Fruit fly (Drosophila melanogaster): Measurements from ENCODE around the gene Tmtc1.

Gene Tmtc1

DNA sequence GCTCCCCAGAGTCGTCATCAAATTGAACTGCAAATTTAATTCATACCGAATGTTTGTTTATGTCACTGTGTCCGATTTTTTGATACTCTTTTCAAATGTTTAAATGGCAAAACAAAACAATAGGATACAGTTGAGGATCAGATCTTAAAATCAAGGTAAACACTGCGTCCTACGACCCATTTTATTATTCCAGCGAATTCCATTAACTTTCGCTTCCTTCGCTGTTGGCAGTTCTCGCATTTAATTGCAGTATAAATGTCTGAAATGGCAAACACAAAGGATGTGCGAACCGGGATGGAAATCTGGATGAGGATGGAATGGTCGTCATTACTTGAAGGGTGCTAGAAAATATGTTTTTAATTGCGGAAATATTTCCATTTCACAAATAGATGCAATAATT lies 25.2 kb upstream of the Tmtc1 start, which contains the start of gene CG33125:
CG33125 (minus strand) TSS at position 101 of the 400 bp plus-strand sequence.
- no peak for TF ChIP-seq Gug (GFP tag; IDR thresholded peaks at IDR 0.05)
- no peak for TF ChIP-seq Met (GFP tag; optimal IDR thresholded peaks at IDR 0.05)

DNA sequence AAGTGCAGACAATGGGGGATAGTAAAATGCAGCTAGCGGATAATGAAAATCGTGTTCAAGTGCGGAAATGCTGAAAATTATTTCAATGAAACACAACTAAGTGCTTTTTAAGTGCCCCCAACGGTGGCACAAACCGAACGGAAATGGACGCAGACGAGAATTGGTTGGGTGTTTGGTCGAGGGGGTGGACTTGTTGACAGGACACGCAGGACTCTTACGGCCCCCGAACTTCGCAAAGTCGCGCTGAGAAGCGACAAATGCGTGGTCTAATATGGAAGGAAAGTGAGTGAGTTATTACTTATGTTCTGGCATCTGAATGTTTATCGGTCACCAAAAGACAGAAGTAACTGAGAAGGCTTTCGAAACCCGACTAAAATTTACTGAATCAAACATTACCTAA lies 24.8 kb upstream of the Tmtc1 start, which contains the start of gene Prosbeta4R1:
Prosbeta4R1 (plus strand) TSS at position 301 of the 400 bp plus-strand sequence.
- TF ChIP-seq svp (GFP tag) (peak; percentile 6), Hr4 (GFP tag; optimal IDR thresholded peaks at IDR 0.05) (no peak)

DNA sequence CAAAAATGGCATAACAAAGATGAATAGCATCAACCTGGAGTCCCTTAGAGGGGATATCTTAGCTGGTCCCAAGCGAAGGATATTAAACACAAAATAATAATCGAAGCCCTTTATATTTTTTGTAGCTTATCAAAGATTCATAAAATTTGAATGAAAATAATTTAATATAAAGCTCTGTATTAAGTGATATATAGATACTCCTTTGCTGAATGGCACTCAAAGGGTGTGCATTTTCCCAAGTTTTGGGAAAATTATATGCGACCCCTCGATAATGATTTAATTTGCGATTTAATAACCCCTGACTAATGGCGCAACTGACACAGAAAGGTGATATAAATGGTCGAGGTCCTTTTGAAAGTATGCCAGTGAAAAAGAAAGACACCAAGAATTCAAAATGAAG lies 23.8 kb upstream of the Tmtc1 start, which contains the start of gene Or23a:
Or23a (plus strand) TSS at position 301 of the 400 bp plus-strand sequence.
- TF ChIP-seq acj6 (GFP tag; optimal IDR thresholded peaks at IDR 0.05) (no peak), Hr38 (GFP tag; optimal IDR thresholded peaks at IDR 0.05) (no peak), salr (GFP tag; optimal IDR thresholded peaks at IDR 0.05) (no peak), CG15336 (GFP tag; IDR thresholded peaks at IDR 0.05) (no peak), Sox102F (GFP tag; optimal IDR thresholded peaks at IDR 0.05) (no peak), Gug (GFP tag; IDR thresholded peaks at IDR 0.05) (no peak), CG7368 (GFP tag; optimal IDR thresholded peaks at IDR 0.05) (no peak), fd59A (GFP tag; optimal IDR thresholded peaks at IDR 0.05) (no peak), Eip75B (GFP tag; optimal IDR thresholded peaks at IDR 0.05) (no peak), CG8119 (GFP tag; IDR thresholded peaks at IDR 0.05) (no peak), CG4318 (GFP tag; optimal IDR thresholded peaks at IDR 0.05) (no peak), achi (GFP tag; optimal IDR thresholded peaks at IDR 0.05) (no peak), CG3032 (tag; optimal IDR thresholded peaks at IDR 0.05) (no peak), CG3919 (GFP tag; optimal IDR thresholded peaks at IDR 0.05) (no peak), CG32006 (GFP tag; optimal IDR thresholded peaks at IDR 0.05) (no peak), CG8632 (GFP tag; optimal IDR thresholded peaks at IDR 0.05) (no peak), Hr39 (GFP tag; optimal IDR thresholded peaks at IDR 0.05) (no peak), Sox15 (GFP tag; optimal IDR thresholded peaks at IDR 0.05) (no peak), Hr4 (GFP tag; optimal IDR thresholded peaks at IDR 0.05) (no peak), Smox (GFP tag; optimal IDR thresholded peaks at IDR 0.05) (no peak)

DNA sequence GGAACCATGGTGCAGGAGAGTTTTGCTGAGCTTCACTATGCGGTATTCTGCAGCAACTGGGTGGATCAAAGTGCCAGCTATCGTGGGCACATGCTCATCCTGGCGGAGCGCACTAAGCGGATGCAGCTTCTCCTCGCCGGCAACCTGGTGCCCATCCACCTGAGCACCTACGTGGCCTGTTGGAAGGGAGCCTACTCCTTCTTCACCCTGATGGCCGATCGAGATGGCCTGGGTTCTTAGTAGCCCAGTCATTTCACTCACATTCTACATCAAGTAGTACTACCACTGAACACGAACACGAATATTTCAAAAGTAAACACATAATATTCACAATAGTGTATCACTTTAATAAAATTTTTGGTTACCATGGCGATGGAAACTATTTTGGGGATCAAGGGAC lies 22.4 kb upstream of the Tmtc1 start, which contains the start of gene Prosbeta4R2:
Prosbeta4R2 (plus strand) TSS at position 301 of the 400 bp plus-strand sequence.
- TF ChIP-seq CG8119 (GFP tag; IDR thresholded peaks at IDR 0.05) (no peak), acj6 (GFP tag; optimal IDR thresholded peaks at IDR 0.05) (no peak), Blimp-1 (GFP tag; optimal IDR thresholded peaks at IDR 0.05) (no peak), cyc (GFP tag; optimal IDR thresholded peaks at IDR 0.05) (no peak), CG11902 (GFP tag; optimal IDR thresholded peaks at IDR 0.05) (no peak), ss (GFP tag; optimal IDR thresholded peaks at IDR 0.05) (no peak), Sox14 (GFP tag; optimal IDR thresholded peaks at IDR 0.05) (no peak), CG1621 (tag; optimal IDR thresholded peaks at IDR 0.05) (no peak), svp (GFP tag) (no peak), CG32006 (GFP tag; optimal IDR thresholded peaks at IDR 0.05) (no peak), OdsH (GFP tag; optimal IDR thresholded peaks at IDR 0.05) (no peak), Hr4 (GFP tag; optimal IDR thresholded peaks at IDR 0.05) (no peak), vri (GFP tag; optimal IDR thresholded peaks at IDR 0.05) (no peak)

DNA sequence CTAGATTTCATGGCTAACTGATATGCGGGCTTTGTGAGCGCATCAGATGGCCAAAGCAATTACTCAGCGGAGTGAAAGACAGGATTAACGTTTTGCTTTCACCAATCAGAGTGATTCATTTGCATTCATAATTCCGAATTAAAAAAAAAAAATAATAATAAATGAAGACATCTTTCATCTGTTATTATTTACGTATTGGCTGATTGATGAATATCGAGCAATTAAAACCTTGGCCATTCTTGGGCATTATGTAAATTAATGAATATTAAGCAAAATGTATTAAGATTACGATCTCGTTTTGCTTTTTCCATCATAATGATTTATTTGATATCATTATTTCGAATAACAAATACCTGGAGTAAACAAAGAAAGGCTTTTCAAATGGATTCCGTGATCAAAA lies 12.8 kb upstream of the Tmtc1 start, which contains the start of gene Trf4:
Trf4 (plus strand) TSS at position 301 of the 400 bp plus-strand sequence.
- TF ChIP-seq salr (GFP tag; optimal IDR thresholded peaks at IDR 0.05) (no peak), CG16779 (tag; optimal IDR thresholded peaks at IDR 0.05) (no peak), Sox14 (GFP tag; optimal IDR thresholded peaks at IDR 0.05) (no peak)

DNA sequence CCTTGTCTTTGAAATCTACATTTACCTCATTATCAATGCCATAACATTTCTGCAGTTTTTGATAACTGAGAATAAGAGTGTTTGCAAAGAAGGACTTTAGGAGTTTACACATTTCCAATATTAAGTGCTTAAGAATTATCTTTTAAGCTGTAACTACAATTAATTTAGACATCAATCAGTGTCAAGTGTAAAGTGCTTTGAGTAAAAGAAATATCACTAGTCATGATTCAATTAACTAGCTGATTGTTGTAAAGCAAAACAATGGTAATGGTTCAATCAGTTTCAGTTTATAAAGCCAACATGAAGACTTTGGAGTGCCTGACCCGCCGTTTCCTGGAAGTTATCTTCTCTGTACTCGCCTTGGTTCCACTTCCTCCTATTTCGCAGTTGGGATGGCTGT lies 8.0 kb upstream of the Tmtc1 start, which contains the start of gene Gr23a:
Gr23a (plus strand) TSS at position 301 of the 400 bp plus-strand sequence.
- TF ChIP-seq Sox102F (GFP tag; optimal IDR thresholded peaks at IDR 0.05) (no peak), CG31627 (GFP tag; optimal IDR thresholded peaks at IDR 0.05) (no peak), CG4318 (GFP tag; optimal IDR thresholded peaks at IDR 0.05) (no peak), dsx (GFP tag; optimal IDR thresholded peaks at IDR 0.05; ENCODE audit: poor library complexity, severe bottlenecking) (no peak), CG34406 (GFP tag; optimal IDR thresholded peaks at IDR 0.05) (no peak), cyc (GFP tag; optimal IDR thresholded peaks at IDR 0.05) (no peak), CG7368 (GFP tag; optimal IDR thresholded peaks at IDR 0.05) (no peak), CG6792 (GFP tag; optimal IDR thresholded peaks at IDR 0.05) (no peak), esn (GFP tag; optimal IDR thresholded peaks at IDR 0.05) (no peak), Ets21C (GFP tag; optimal IDR thresholded peaks at IDR 0.05) (no peak)
